Worm (Caenorhabditis elegans) whole organism, L4 larva: Measurements from ENCODE around the gene nhr-88.
A peak's percentile ranks its signal among the peaks of the same experiment; 100 is the strongest.

Experiments used
- T20F7.1 ChIP-seq: fragments of 200-800 bp; sonication (Bioruptor generic); optimal IDR thresholded peaks from 2 replicates; lab custom pipeline; 2018; ENCODE audit warnings: mild to moderate bottlenecking, missing genetic modification characterization, missing compliant biosample characterization
- Y105C5A.15 ChIP-seq: fragments of 200-800 bp; sonication (Bioruptor generic); IDR thresholded peaks from 2 replicates; pipeline ENCODE4 v1.3.6; 2022; ENCODE audit warnings: missing genetic modification characterization, missing compliant biosample characterization
- Y75B8A.6 ChIP-seq: fragments of 200-800 bp; sonication (Bioruptor generic); IDR thresholded peaks from 2 replicates; pipeline ENCODE4 v1.3.6; 2022; ENCODE audit warnings: missing genetic modification reagents, missing genetic modification characterization, missing compliant biosample characterization
- aha-1 ChIP-seq: fragments of 150-350 bp; peaks from one replicate; lab custom pipeline; 2014; ENCODE audit warnings: missing biosample characterization, missing genetic modification characterization
- ceh-28 ChIP-seq: fragments of 150-350 bp; optimal IDR thresholded peaks from 2 replicates; lab custom pipeline; 2014; ENCODE audit warnings: missing biosample characterization, missing genetic modification reagents, missing genetic modification characterization
- ceh-82 ChIP-seq: sonication (generic microtip); optimal IDR thresholded peaks from 2 replicates; lab custom pipeline; 2017; ENCODE audit warnings: missing biosample characterization, missing genetic modification characterization
- daf-16 ChIP-seq, 3 experiments: sonication (generic microtip); optimal IDR thresholded peaks; 2 replicates each; lab custom pipeline; 2016 to 2017; ENCODE audit warnings: missing genetic modification characterization in 3 of 3, missing genetic modification reagents in 3 of 3, mild to moderate bottlenecking in 2 of 3, missing compliant biosample characterization in 2 of 3, missing biosample characterization in 1 of 3, moderate library complexity in 1 of 3
- daf-8 ChIP-seq: fragments of 200-800 bp; sonication (Bioruptor generic); IDR thresholded peaks from 2 replicates; pipeline ENCODE4 v1.3.6; 2022; ENCODE audit warnings: missing genetic modification characterization, missing compliant biosample characterization
- dmd-8 ChIP-seq: fragments of 200-800 bp; sonication (Bioruptor generic); IDR thresholded peaks from 2 replicates; pipeline ENCODE4 v1.3.6; 2022; ENCODE audit warnings: missing genetic modification characterization, missing compliant biosample characterization
- duxl-1 ChIP-seq: sonication (generic microtip); optimal IDR thresholded peaks from 2 replicates; lab custom pipeline; 2016; ENCODE audit warnings: mild to moderate bottlenecking, missing genetic modification characterization, moderate library complexity, missing compliant biosample characterization; ENCODE audit not compliant: poor library complexity
- fkh-10 ChIP-seq: fragments of 150-350 bp; optimal IDR thresholded peaks from 2 replicates; lab custom pipeline; 2014; ENCODE audit warnings: missing biosample characterization, missing genetic modification reagents, missing genetic modification characterization
- gei-8 ChIP-seq: fragments of 200-800 bp; sonication (Bioruptor generic); optimal IDR thresholded peaks from 2 replicates; lab custom pipeline; 2018; ENCODE audit warnings: mild to moderate bottlenecking, missing genetic modification characterization, missing compliant biosample characterization
- hlh-11 ChIP-seq: fragments of 200-800 bp; sonication (Bioruptor generic); optimal IDR thresholded peaks from 2 replicates; lab custom pipeline; 2018; ENCODE audit warnings: mild to moderate bottlenecking, missing genetic modification characterization, missing compliant biosample characterization
- hlh-30 ChIP-seq: sonication (generic microtip); optimal IDR thresholded peaks from 2 replicates; lab custom pipeline; 2017; ENCODE audit warnings: antibody characterized with exemption, mild to moderate bottlenecking, missing genetic modification characterization, missing compliant biosample characterization; ENCODE audit not compliant: insufficient read depth
- lin-1 ChIP-seq: fragments of 200-800 bp; sonication (Bioruptor generic); IDR thresholded peaks from 2 replicates; pipeline ENCODE4 v1.3.6; 2022; ENCODE audit warnings: missing genetic modification reagents, missing genetic modification characterization, missing compliant biosample characterization
- lin-13 ChIP-seq: fragments of 150-350 bp; optimal IDR thresholded peaks from 2 replicates; lab custom pipeline; 2014; ENCODE audit warnings: missing biosample characterization, missing genetic modification reagents, missing genetic modification characterization
- lin-29 ChIP-seq: fragments of 200-800 bp; sonication (Bioruptor generic); IDR thresholded peaks from 2 replicates; pipeline ENCODE4 v1.3.6; 2022; ENCODE audit warnings: missing genetic modification reagents, missing genetic modification characterization, missing compliant biosample characterization
- lin-38 ChIP-seq: fragments of 200-800 bp; sonication (Bioruptor generic); IDR thresholded peaks from 2 replicates; pipeline ENCODE4 v1.3.6; 2022; ENCODE audit warnings: missing genetic modification reagents, missing genetic modification characterization, missing compliant biosample characterization
- lir-3 ChIP-seq: sonication (generic microtip); optimal IDR thresholded peaks from 2 replicates; lab custom pipeline; 2016; ENCODE audit warnings: mild to moderate bottlenecking, missing genetic modification characterization, missing compliant biosample characterization
- lsy-2 ChIP-seq, 2 experiments: fragments of 150-350 bp in 1 of 2; sonication (generic microtip) in 1 of 2; optimal IDR thresholded peaks; 2 replicates each; lab custom pipeline; 2014 to 2017; ENCODE audit warnings: missing biosample characterization in 2 of 2, missing genetic modification characterization in 2 of 2
- madf-5 ChIP-seq, 2 experiments: fragments of 200-800 bp; sonication (Bioruptor generic); IDR thresholded peaks; 2 replicates each; pipeline ENCODE4 v1.3.6; 2022; ENCODE audit warnings: missing compliant biosample characterization in 2 of 2, missing genetic modification characterization in 2 of 2
- mdt-29 ChIP-seq: fragments of 200-800 bp; sonication (Bioruptor generic); IDR thresholded peaks from 2 replicates; pipeline ENCODE4 v1.3.6; 2022; ENCODE audit warnings: missing genetic modification reagents, missing genetic modification characterization, missing compliant biosample characterization
- mep-1 ChIP-seq: fragments of 150-350 bp; sonication (generic microtip); optimal IDR thresholded peaks from 3 replicates; lab custom pipeline; 2014; ENCODE audit warnings: missing biosample characterization, missing genetic modification characterization
- mes-2 ChIP-seq: sonication (generic microtip); optimal IDR thresholded peaks from 2 replicates; lab custom pipeline; 2016; ENCODE audit warnings: missing genotype, mild to moderate bottlenecking, missing genetic modification characterization, missing compliant biosample characterization; ENCODE audit not compliant: poor library complexity, severe bottlenecking
- nhr-28 ChIP-seq: fragments of 150-350 bp; optimal IDR thresholded peaks from 2 replicates; lab custom pipeline; 2014; ENCODE audit warnings: missing biosample characterization, missing genetic modification characterization
- nhr-76 ChIP-seq: fragments of 150-350 bp; optimal IDR thresholded peaks from 2 replicates; lab custom pipeline; 2014; ENCODE audit warnings: missing biosample characterization, missing genetic modification characterization
- pha-4 ChIP-seq, 2 experiments: fragments of 150-350 bp in 1 of 2; fragments of 200-800 bp in 1 of 2; sonication (Bioruptor generic) in 1 of 2; IDR thresholded peaks in 1 of 2; optimal IDR thresholded peaks in 1 of 2; 2 replicates each; pipeline versions ENCODE4 v1.3.6 to Lab custom; 2014 to 2022; ENCODE audit warnings: missing genetic modification characterization in 2 of 2, missing genetic modification reagents in 2 of 2, missing biosample characterization in 1 of 2, missing compliant biosample characterization in 1 of 2
- pqm-1 ChIP-seq: sonication (generic microtip); optimal IDR thresholded peaks from 2 replicates; lab custom pipeline; 2017; ENCODE audit warnings: missing biosample characterization, missing genetic modification characterization
- saeg-2 ChIP-seq: fragments of 200-800 bp; sonication (Bioruptor generic); IDR thresholded peaks from 2 replicates; pipeline ENCODE4 v1.3.6; 2022; ENCODE audit warnings: missing genetic modification reagents, missing genetic modification characterization, missing compliant biosample characterization
- sdz-12 ChIP-seq: fragments of 200-800 bp; sonication (Bioruptor generic); optimal IDR thresholded peaks from 2 replicates; lab custom pipeline; 2018; ENCODE audit warnings: mild to moderate bottlenecking, missing genetic modification characterization, missing compliant biosample characterization
- set-16 ChIP-seq: fragments of 200-800 bp; sonication (Bioruptor generic); IDR thresholded peaks from 2 replicates; pipeline ENCODE4 v1.3.6; 2022; ENCODE audit warnings: missing genetic modification reagents, missing genetic modification characterization, missing compliant biosample characterization
- snpc-4 ChIP-seq: fragments of 150-350 bp; optimal IDR thresholded peaks from 2 replicates; lab custom pipeline; 2014; ENCODE audit warnings: missing biosample characterization, missing genetic modification characterization
- spr-3 ChIP-seq: fragments of 200-800 bp; sonication (Bioruptor generic); optimal IDR thresholded peaks from 2 replicates; lab custom pipeline; 2018; ENCODE audit warnings: mild to moderate bottlenecking, missing genetic modification characterization, missing compliant biosample characterization
- tra-1 ChIP-seq: fragments of 200-800 bp; sonication (Bioruptor generic); IDR thresholded peaks from 2 replicates; pipeline ENCODE4 v1.3.6; 2022; ENCODE audit warnings: missing genetic modification reagents, missing genetic modification characterization, missing compliant biosample characterization
- ztf-11 ChIP-seq: fragments of 150-350 bp; optimal IDR thresholded peaks from 2 replicates; lab custom pipeline; 2014; ENCODE audit warnings: missing biosample characterization, missing genetic modification characterization

nhr-88 gene

ce11 chrII:2975561-2976230 is 743 bp upstream of the nhr-88 start (continued):
- TF ChIP-seq T20F7.1 (peak; percentile 14), fkh-10 (GFP tag; lab: Kevin White, UChicago) (no peak), mep-1 (tag; lab: Kevin White, UChicago) (peak; percentile 37), lin-1 (GFP tag; lab: Robert Waterston, UW) (0 out of 2 replicates have a peak, but pooled peaks have one; percentile 38)
- TF ChIP-seq, all 104 proteins: peak for 19

- TF ChIP-seq daf-16 (GFP tag; optimal IDR thresholded peaks at IDR 0.05; lab: Kevin White, UChicago) (no peak), daf-16 (tag; optimal IDR thresholded peaks at IDR 0.05; lab: Kevin White, UChicago) (no peak)
- TF ChIP-seq, all 104 proteins: peak for 0
Measured at ce11 chrII:2977652-2978051, 1.2 kb downstream of the nhr-88 start.

- TF ChIP-seq daf-8 (GFP tag; lab: Robert Waterston, UW): no peak
- 0 out of 2 replicates have a peak, but pooled peaks have one; percentile 47 for TF ChIP-seq Y105C5A.15 (GFP tag; lab: Robert Waterston, UW)
Measured at ce11 chrII:2979061-2979460, 2.6 kb downstream of the nhr-88 start.

ce11 chrII:2984383-2984782 is 7.9 kb downstream of the nhr-88 start:
- TF ChIP-seq aha-1 (tag; lab: Kevin White, UChicago) (peak; percentile 93), lir-3 (tag; lab: Kevin White, UChicago) (no peak), saeg-2 (GFP tag; lab: Robert Waterston, UW) (no peak)

ce11 chrII:2985446-2985845 is 9.0 kb downstream of the nhr-88 start:
- TF ChIP-seq pha-4 (GFP tag; IDR thresholded peaks at IDR 0.05; lab: Robert Waterston, UW) (no peak), pha-4 (tag; optimal IDR thresholded peaks at IDR 0.05; lab: Kevin White, UChicago) (no peak), set-16 (GFP tag; lab: Robert Waterston, UW) (peak; percentile 91), nhr-28 (tag; lab: Kevin White, UChicago) (no peak), aha-1 (tag; lab: Kevin White, UChicago) (peak; percentile 16), sdz-12 (GFP tag; lab: Kevin White, UChicago) (peak; percentile 16)

- TF ChIP-seq set-16 (GFP tag; lab: Robert Waterston, UW) (peak; percentile 61), daf-16 (GFP tag; optimal IDR thresholded peaks at IDR 0.05; lab: Kevin White, UChicago) (no peak), daf-16 (tag; optimal IDR thresholded peaks at IDR 0.05; lab: Kevin White, UChicago) (no peak), Y75B8A.6 (no peak), lsy-2 (tag; optimal IDR thresholded peaks at IDR 0.05; lab: Kevin White, UChicago) (peak in 1 of 2 experiments; percentile 1), dmd-8 (GFP tag; lab: Robert Waterston, UW) (peak; percentile 36; the same call in 1 of the 2 replicates), fkh-10 (GFP tag; lab: Kevin White, UChicago) (no peak), lin-38 (0 out of 2 replicates have a peak, but pooled peaks have one; percentile 9), tra-1 (0 out of 2 replicates have a peak, but pooled peaks have one; percentile 16), hlh-11 (tag; lab: Kevin White, UChicago) (no peak), duxl-1 (tag; lab: Kevin White, UChicago) (no peak), lin-13 (peak; percentile 37), ztf-11 (tag; lab: Kevin White, UChicago) (no peak), lin-29 (no peak), aha-1 (tag; lab: Kevin White, UChicago) (peak; percentile 9)
Measured at ce11 chrII:2985935-2986498, 9.6 kb downstream of the nhr-88 start.

ce11 chrII:2987122-2987556 is 10.7 kb downstream of the nhr-88 start:
- TF ChIP-seq aha-1 (tag; lab: Kevin White, UChicago): peak; percentile 72
- TF ChIP-seq hlh-11 (tag; lab: Kevin White, UChicago): peak; percentile 38
- no peak for TF ChIP-seq mdt-29 (GFP tag; lab: Robert Waterston, UW)
- TF ChIP-seq hlh-30 (tag; lab: Kevin White, UChicago): no peak
- peak; percentile 4 for TF ChIP-seq mes-2 (tag; lab: Kevin White, UChicago)
- peak; percentile 14 for TF ChIP-seq lin-13
- no peak for TF ChIP-seq pqm-1 (tag; lab: Kevin White, UChicago)
- no peak for TF ChIP-seq daf-8 (GFP tag; lab: Robert Waterston, UW)
- no peak for TF ChIP-seq nhr-76 (tag; lab: Kevin White, UChicago)
- no peak for TF ChIP-seq spr-3 (GFP tag; lab: Kevin White, UChicago)
- no peak for TF ChIP-seq ceh-28 (tag; lab: Kevin White, UChicago)
- no peak for TF ChIP-seq ztf-11 (tag; lab: Kevin White, UChicago)
- TF ChIP-seq snpc-4 (tag; lab: Kevin White, UChicago): peak; percentile 46
- TF ChIP-seq ceh-82 (tag; lab: Kevin White, UChicago): no peak
- TF ChIP-seq gei-8 (GFP tag; lab: Kevin White, UChicago): no peak
- TF ChIP-seq madf-5 (GFP tag; IDR thresholded peaks at IDR 0.05; lab: Robert Waterston, UW): 0 out of 4 replicates have a peak, but pooled peaks of 1 of the 2 experiments have one; percentile 57
- TF ChIP-seq Y105C5A.15 (GFP tag; lab: Robert Waterston, UW): no peak
